Fruit fly (Drosophila melanogaster) whole organism, embryonic: ENCODE data around the gene drpr.

ENCODE experiments used
- Adf1 ChIP-seq: fragments of 200-800 bp; sonication (Bioruptor generic); IDR thresholded peaks from 2 replicates; pipeline ENCODE4 v1.3.6; 2022; ENCODE audit warnings: missing biosample characterization, missing genetic modification characterization
- Antp ChIP-seq: fragments of 200-800 bp; sonication (Bioruptor generic); optimal IDR thresholded peaks from 3 replicates; lab custom pipeline; 2016; ENCODE audit warnings: missing biosample characterization, missing genetic modification characterization
- CG10147 ChIP-seq: fragments of 200-800 bp; sonication (Bioruptor generic); optimal IDR thresholded peaks from 2 replicates; lab custom pipeline; 2019; ENCODE audit warnings: missing biosample characterization, mild to moderate bottlenecking, missing genetic modification characterization, moderate library complexity
- CG10543 ChIP-seq: fragments of 200-800 bp; sonication (Bioruptor generic); optimal IDR thresholded peaks from 3 replicates; lab custom pipeline; 2017; ENCODE audit warnings: missing biosample characterization, mild to moderate bottlenecking, missing genetic modification characterization, moderate library complexity
- CG12104 ChIP-seq: fragments of 200-800 bp; sonication (Bioruptor generic); optimal IDR thresholded peaks from 3 replicates; lab custom pipeline; 2016; ENCODE audit warnings: missing biosample characterization, missing genetic modification characterization
- CG12155 ChIP-seq: fragments of 200-800 bp; sonication (Bioruptor generic); optimal IDR thresholded peaks from 3 replicates; lab custom pipeline; 2016; ENCODE audit warnings: missing biosample characterization, missing genetic modification characterization
- CG12744 ChIP-seq: fragments of 200-800 bp; sonication (Bioruptor generic); optimal IDR thresholded peaks from 2 replicates; lab custom pipeline; 2016; ENCODE audit warnings: missing biosample characterization, missing genetic modification characterization
- CG1647 ChIP-seq: fragments of 200-800 bp; sonication (Bioruptor generic); optimal IDR thresholded peaks from 3 replicates; lab custom pipeline; 2016; ENCODE audit warnings: missing biosample characterization, missing genetic modification characterization
- CG16815 ChIP-seq: fragments of 200-800 bp; sonication (Bioruptor generic); optimal IDR thresholded peaks from 3 replicates; lab custom pipeline; 2017; ENCODE audit warnings: missing biosample characterization, mild to moderate bottlenecking, missing genetic modification characterization
- CG17186 ChIP-seq: fragments of 200-800 bp; sonication (Bioruptor generic); optimal IDR thresholded peaks from 3 replicates; lab custom pipeline; 2017; ENCODE audit warnings: missing biosample characterization, missing genetic modification reagents, missing genetic modification characterization
- CG17361 ChIP-seq: fragments of 200-800 bp; sonication (Bioruptor generic); IDR thresholded peaks from 3 replicates; pipeline ENCODE4 v1.3.6; 2022; ENCODE audit warnings: missing biosample characterization, missing genetic modification characterization
- CG17612 ChIP-seq: fragments of 200-800 bp; sonication (Bioruptor generic); IDR thresholded peaks from 2 replicates; pipeline ENCODE4 v1.3.6; 2022; ENCODE audit warnings: missing biosample characterization, missing genetic modification characterization
- CG17802 ChIP-seq: fragments of 200-800 bp; sonication (Bioruptor generic); optimal IDR thresholded peaks from 2 replicates; lab custom pipeline; 2018; ENCODE audit warnings: missing biosample characterization, mild to moderate bottlenecking, missing genetic modification characterization, moderate library complexity
- CG30020 ChIP-seq: fragments of 200-800 bp; optimal IDR thresholded peaks from 2 replicates; lab custom pipeline; 2019; ENCODE audit warnings: missing biosample characterization, mild to moderate bottlenecking, missing genetic modification characterization, moderate library complexity
- CG31224 ChIP-seq: fragments of 200-800 bp; sonication (Bioruptor generic); IDR thresholded peaks from 2 replicates; pipeline ENCODE4 v1.3.6; 2022; ENCODE audit warnings: missing biosample characterization, missing genetic modification characterization
- CG32767 ChIP-seq: fragments of 200-800 bp; sonication (Bioruptor generic); IDR thresholded peaks from 2 replicates; pipeline ENCODE4 v1.3.6; 2022; ENCODE audit warnings: missing biosample characterization, missing genetic modification characterization
- CG34224 ChIP-seq: fragments of 200-800 bp; sonication (Bioruptor generic); IDR thresholded peaks from 3 replicates; pipeline ENCODE4 v1.3.6; 2022; ENCODE audit warnings: missing biosample characterization, missing genetic modification characterization; ENCODE audit not compliant: partially characterized antibody
- CG34422 ChIP-seq: fragments of 200-800 bp; sonication (Bioruptor generic); IDR thresholded peaks from 3 replicates; pipeline ENCODE4 v1.3.6; 2022; ENCODE audit warnings: missing biosample characterization, missing genetic modification characterization
- CG42726 ChIP-seq: fragments of 200-800 bp; sonication (Bioruptor generic); IDR thresholded peaks from 2 replicates; pipeline ENCODE4 v1.3.6; 2022; ENCODE audit warnings: missing biosample characterization, missing genetic modification characterization; ENCODE audit not compliant: partially characterized antibody
- CG4360 ChIP-seq: fragments of 200-800 bp; sonication (Bioruptor generic); IDR thresholded peaks from 2 replicates; pipeline ENCODE4 v1.3.6; 2022; ENCODE audit warnings: missing biosample characterization, missing genetic modification characterization
- CG5180 ChIP-seq: fragments of 200-800 bp; sonication (Bioruptor generic); optimal IDR thresholded peaks from 3 replicates; lab custom pipeline; 2017; ENCODE audit warnings: missing biosample characterization, missing genetic modification characterization, mild to moderate bottlenecking, moderate library complexity, missing genetic modification reagents
- CG6765 ChIP-seq: fragments of 200-800 bp; sonication (Bioruptor generic); optimal IDR thresholded peaks from 3 replicates; lab custom pipeline; 2017; ENCODE audit warnings: missing biosample characterization, mild to moderate bottlenecking, missing genetic modification characterization
- Chrac-16 ChIP-seq: fragments of 200-800 bp; sonication (Bioruptor generic); optimal IDR thresholded peaks from 3 replicates; lab custom pipeline; 2016; ENCODE audit warnings: missing biosample characterization, missing genetic modification characterization
- Dad ChIP-seq: fragments of 200-800 bp; sonication (Bioruptor generic); optimal IDR thresholded peaks from 3 replicates; lab custom pipeline; 2016; ENCODE audit warnings: missing biosample characterization, missing genetic modification characterization
- Dref ChIP-seq: fragments of 200-800 bp; sonication (Bioruptor generic); IDR thresholded peaks from 2 replicates; pipeline ENCODE4 v1.3.6; 2022; ENCODE audit warnings: missing biosample characterization, missing genetic modification characterization
- Eip74EF ChIP-seq, 2 experiments: fragments of 200-800 bp in 1 of 2; fragments of >200 bp in 1 of 2; sonication (Bioruptor generic) in 1 of 2; optimal IDR thresholded peaks; 2 replicates each; lab custom pipeline; 2017 to 2019; ENCODE audit warnings: missing biosample characterization in 2 of 2, missing genetic modification characterization in 2 of 2, mild to moderate bottlenecking in 1 of 2, moderate library complexity in 1 of 2
- Fer2 ChIP-seq: fragments of 200-800 bp; sonication (Bioruptor generic); optimal IDR thresholded peaks from 2 replicates; lab custom pipeline; 2018; ENCODE audit warnings: missing biosample characterization, mild to moderate bottlenecking, missing genetic modification characterization, moderate library complexity
- HLH3B ChIP-seq: fragments of 200-800 bp; sonication (Bioruptor generic); IDR thresholded peaks from 2 replicates; pipeline ENCODE4 v1.3.6; 2022; ENCODE audit warnings: missing biosample characterization, missing genetic modification characterization
- Hsf ChIP-seq: fragments of 200-800 bp; sonication (Bioruptor generic); optimal IDR thresholded peaks from 3 replicates; lab custom pipeline; 2016; ENCODE audit warnings: missing biosample characterization, missing genetic modification characterization
- MESR4 ChIP-seq: fragments of 200-800 bp; sonication (Bioruptor generic); optimal IDR thresholded peaks from 2 replicates; lab custom pipeline; 2018; ENCODE audit warnings: missing biosample characterization, mild to moderate bottlenecking, missing genetic modification characterization, moderate library complexity
- Med ChIP-seq: fragments of 200-800 bp; sonication (Bioruptor generic); peaks from one replicate; lab custom pipeline; 2016; ENCODE audit warnings: missing biosample characterization, missing genetic modification characterization, mild to moderate bottlenecking, inconsistent platforms, moderate library complexity
- Meics ChIP-seq: fragments of 200-800 bp; sonication (Bioruptor generic); optimal IDR thresholded peaks from 2 replicates; lab custom pipeline; 2017; ENCODE audit warnings: missing biosample characterization, mild to moderate bottlenecking, missing genetic modification characterization
- Pdp1 ChIP-seq, 2 experiments: fragments of 200-800 bp; sonication (Bioruptor generic); optimal IDR thresholded peaks; 3 replicates each; lab custom pipeline; 2016; ENCODE audit warnings: missing biosample characterization in 2 of 2, missing genetic modification characterization in 2 of 2, mild to moderate bottlenecking in 1 of 2, moderate library complexity in 1 of 2
- Usf ChIP-seq: fragments of 200-800 bp; sonication (Bioruptor generic); optimal IDR thresholded peaks from 2 replicates; lab custom pipeline; 2017; ENCODE audit warnings: missing genotype, missing biosample characterization, missing genetic modification characterization
- Xbp1 ChIP-seq: fragments of 200-800 bp; sonication (Bioruptor generic); optimal IDR thresholded peaks from 3 replicates; lab custom pipeline; 2016; ENCODE audit warnings: missing biosample characterization, mild to moderate bottlenecking, missing genetic modification characterization
- ase ChIP-seq: fragments of 200-800 bp; sonication (Bioruptor generic); IDR thresholded peaks from 3 replicates; pipeline ENCODE4 v1.3.6; 2022; ENCODE audit warnings: missing biosample characterization, missing genetic modification characterization
- danr ChIP-seq: fragments of 200-800 bp; sonication (Bioruptor generic); IDR thresholded peaks from 2 replicates; pipeline ENCODE4 v1.3.6; 2022; ENCODE audit warnings: missing biosample characterization, missing genetic modification characterization
- dimm ChIP-seq: fragments of 200-800 bp; sonication (Bioruptor generic); IDR thresholded peaks from 2 replicates; pipeline ENCODE4 v1.3.6; 2022; ENCODE audit warnings: missing biosample characterization, missing genetic modification characterization
- en ChIP-seq: fragments of 200-800 bp; sonication (Bioruptor generic); optimal IDR thresholded peaks from 2 replicates; lab custom pipeline; 2016; ENCODE audit warnings: missing biosample characterization, missing genetic modification characterization
- gsb-n ChIP-seq: fragments of 200-800 bp; sonication (Bioruptor generic); optimal IDR thresholded peaks from 3 replicates; lab custom pipeline; 2018; ENCODE audit warnings: missing biosample characterization, mild to moderate bottlenecking, missing genetic modification characterization
- ind ChIP-seq: fragments of 200-800 bp; sonication (Bioruptor generic); optimal IDR thresholded peaks from 3 replicates; lab custom pipeline; 2016; ENCODE audit warnings: missing biosample characterization, missing genetic modification characterization
- inv ChIP-seq: fragments of 200-800 bp; sonication (Bioruptor generic); IDR thresholded peaks from 2 replicates; pipeline ENCODE4 v1.3.6; 2022; ENCODE audit warnings: missing biosample characterization, missing genetic modification characterization; ENCODE audit not compliant: partially characterized antibody
- jigr1 ChIP-seq: fragments of 200-800 bp; sonication (Bioruptor generic); IDR thresholded peaks from 3 replicates; pipeline ENCODE4 v1.3.6; 2022; ENCODE audit warnings: missing biosample characterization, missing genetic modification characterization
- lab ChIP-seq: fragments of 200-800 bp; sonication (Bioruptor generic); optimal IDR thresholded peaks from 3 replicates; lab custom pipeline; 2017; ENCODE audit warnings: missing biosample characterization, missing genetic modification characterization, mild to moderate bottlenecking, moderate library complexity, missing genetic modification reagents
- peb ChIP-seq: fragments of 200-800 bp; sonication (Bioruptor generic); IDR thresholded peaks from 2 replicates; pipeline ENCODE4 v1.3.6; 2022; ENCODE audit warnings: missing biosample characterization, missing genetic modification characterization
- phol ChIP-seq: fragments of 200-800 bp; sonication (Bioruptor generic); optimal IDR thresholded peaks from 3 replicates; lab custom pipeline; 2018; ENCODE audit warnings: missing biosample characterization, mild to moderate bottlenecking, missing genetic modification characterization, moderate library complexity
- pnt ChIP-seq: fragments of 200-800 bp; sonication (Bioruptor generic); optimal IDR thresholded peaks from 3 replicates; lab custom pipeline; 2016; ENCODE audit warnings: missing biosample characterization, missing genetic modification characterization
- seq ChIP-seq: fragments of 200-800 bp; sonication (Bioruptor generic); IDR thresholded peaks from 2 replicates; pipeline ENCODE4 v1.3.6; 2022; ENCODE audit warnings: missing biosample characterization, missing genetic modification characterization
- sug ChIP-seq: fragments of 200-800 bp; optimal IDR thresholded peaks from 2 replicates; lab custom pipeline; 2019; ENCODE audit warnings: missing biosample characterization, mild to moderate bottlenecking, missing genetic modification characterization, moderate library complexity
- tio ChIP-seq: fragments of 200-800 bp; sonication (Bioruptor generic); optimal IDR thresholded peaks from 2 replicates; lab custom pipeline; 2017; ENCODE audit warnings: missing biosample characterization, missing genetic modification characterization, inconsistent platforms
- yki ChIP-seq: fragments of >200 bp; optimal IDR thresholded peaks from 3 replicates; lab custom pipeline; 2018

The drpr gene

dm6 chr3L:1755458-1755984, 24.6 kb upstream of the drpr start, which contains the start of gene Cht2 (continued):
- TF ChIP-seq lab (no peak), CG31224 (0 out of 2 replicates have a peak, but pooled peaks have one; percentile 12), CG10147 (GFP tag; lab: Kevin White, UChicago) (no peak), seq (no peak), yki (no peak), Meics (GFP tag; lab: Kevin White, UChicago) (no peak), CG5180 (peak; percentile 81), Hsf (no peak), CG10543 (GFP tag; lab: Kevin White, UChicago) (peak; percentile 73), CG17802 (no peak), Med (peak; percentile 76), en (GFP tag; lab: Kevin White, UChicago) (no peak), Dad (GFP tag; lab: Kevin White, UChicago) (no peak), CG1647 (GFP tag; lab: Kevin White, UChicago) (no peak), CG17612 (no peak), CG16815 (no peak), CG34224 (GFP tag; lab: Robert Waterston, UW) (no peak; the same call in 2 of the 3 replicates), danr (no peak), CG6765 (GFP tag; lab: Kevin White, UChicago) (no peak), phol (tag; lab: Kevin White, UChicago) (no peak), inv (GFP tag; lab: Robert Waterston, UW) (no peak), CG12155 (GFP tag; lab: Kevin White, UChicago) (no peak), CG32767 (GFP tag; lab: Robert Waterston, UW) (no peak), ase (GFP tag; lab: Robert Waterston, UW) (no peak), CG12744 (no peak), CG42726 (GFP tag; lab: Robert Waterston, UW) (no peak), CG34422 (peak; percentile 51; the same call in 1 of the 3 replicates), Chrac-16 (GFP tag; lab: Kevin White, UChicago) (no peak), CG4360 (GFP tag; lab: Robert Waterston, UW) (no peak), peb (GFP tag; lab: Robert Waterston, UW) (no peak), Antp (GFP tag; lab: Kevin White, UChicago) (no peak), Eip74EF (GFP tag; optimal IDR thresholded peaks at IDR 0.05; lab: Kevin White, UChicago) (no peak), CG17186 (GFP tag; lab: Kevin White, UChicago) (no peak), dimm (GFP tag; lab: Robert Waterston, UW) (no peak), CG30020 (no peak), Pdp1 (GFP tag; optimal IDR thresholded peaks at IDR 0.05; lab: Kevin White, UChicago) (no peak), Usf (GFP tag; lab: Kevin White, UChicago) (no peak), gsb-n (tag; lab: Kevin White, UChicago) (no peak), sug (no peak), Adf1 (GFP tag; lab: Robert Waterston, UW) (peak; percentile 33; the same call in 1 of the 2 replicates), tio (GFP tag; lab: Kevin White, UChicago) (no peak), MESR4 (no peak), CG17361 (GFP tag; lab: Robert Waterston, UW) (no peak), HLH3B (GFP tag; lab: Robert Waterston, UW) (no peak), Dref (GFP tag; lab: Robert Waterston, UW) (0 out of 2 replicates have a peak, but pooled peaks have one; percentile 7), CG12104 (no peak), ind (GFP tag; lab: Kevin White, UChicago) (no peak), pnt (no peak), Xbp1 (GFP tag; lab: Kevin White, UChicago) (no peak), jigr1 (no peak), Fer2 (no peak)
